Worm (Caenorhabditis elegans) whole organism, midembryonic: ENCODE data around the gene hgap-2.

ENCODE experiments used
- T22C8.4 ChIP-seq: fragments of 200-800 bp; sonication (Bioruptor generic); IDR thresholded peaks from 2 replicates; pipeline ENCODE4 v1.3.6; 2022; ENCODE audit warnings: missing genetic modification characterization, missing compliant biosample characterization
- cog-1 ChIP-seq: sonication (generic microtip); optimal IDR thresholded peaks from 2 replicates; lab custom pipeline; 2016; ENCODE audit warnings: missing genetic modification characterization, missing compliant biosample characterization
- flt-1 ChIP-seq: fragments of 200-800 bp; sonication (Bioruptor generic); IDR thresholded peaks from 2 replicates; pipeline ENCODE4 v1.3.6; 2022; ENCODE audit warnings: missing genetic modification characterization, missing compliant biosample characterization
- klf-2 ChIP-seq: fragments of 200-800 bp; sonication (Bioruptor generic); conservative IDR thresholded peaks from 2 replicates; pipeline ENCODE4 v1.3.6; 2022; ENCODE audit warnings: missing genetic modification reagents, missing genetic modification characterization, missing compliant biosample characterization
- med-1 ChIP-seq: sonication (generic microtip); optimal IDR thresholded peaks from 2 replicates; lab custom pipeline; 2017; ENCODE audit warnings: missing genetic modification characterization, mild to moderate bottlenecking, missing compliant biosample characterization, antibody characterized with exemption, missing genetic modification reagents; ENCODE audit not compliant: insufficient read depth
- ref-1 ChIP-seq: fragments of 200-800 bp; sonication (Bioruptor generic); conservative IDR thresholded peaks from 2 replicates; pipeline ENCODE4 v1.3.6; 2022; ENCODE audit warnings: missing genetic modification reagents, missing genetic modification characterization, missing compliant biosample characterization
- tab-1 ChIP-seq: fragments of 200-800 bp; sonication (Bioruptor generic); IDR thresholded peaks from 2 replicates; pipeline ENCODE4 v1.3.6; 2022; ENCODE audit warnings: missing genetic modification characterization, missing compliant biosample characterization
- ztf-23 ChIP-seq: fragments of 200-800 bp; sonication (Bioruptor generic); IDR thresholded peaks from 2 replicates; pipeline ENCODE4 v1.3.6; 2022; ENCODE audit warnings: missing genetic modification reagents, missing genetic modification characterization, missing compliant biosample characterization
- ztf-29 ChIP-seq: fragments of 200-800 bp; sonication (Bioruptor generic); IDR thresholded peaks from 2 replicates; pipeline ENCODE4 v1.3.6; 2022; ENCODE audit warnings: missing genetic modification reagents, missing genetic modification characterization, missing compliant biosample characterization

The hgap-2 gene

DNA sequence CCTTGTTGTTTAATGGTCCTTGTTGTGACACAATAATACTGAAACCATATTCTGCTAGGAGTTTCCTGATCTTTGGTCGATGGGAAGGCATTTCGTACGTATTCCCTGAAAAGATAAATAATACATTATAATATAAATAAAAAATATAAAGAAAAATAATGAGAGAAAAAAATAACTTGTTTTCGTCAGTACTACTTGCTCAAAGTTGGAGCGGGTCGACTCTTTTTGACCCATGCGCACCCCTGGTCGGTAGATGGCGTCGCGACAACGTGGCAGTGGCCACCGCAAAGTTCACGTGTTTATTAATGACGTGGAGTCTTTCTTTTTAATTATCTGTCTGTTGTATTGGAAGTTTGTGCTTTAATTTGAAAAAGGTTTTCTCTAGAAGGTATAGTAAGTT, 11.1 kb upstream of the hgap-2 start, which contains the start of gene C34C6.10:
C34C6.10 (minus strand) TSS at position 101 of the 400 bp plus-strand sequence.
- no peak for TF ChIP-seq tab-1
- no peak for TF ChIP-seq cog-1 (tag; lab: Kevin White, UChicago)
- no peak for TF ChIP-seq med-1 (GFP tag; lab: Kevin White, UChicago)
- TF ChIP-seq flt-1 (GFP tag; lab: Robert Waterston, UW) = no peak
- no peak for TF ChIP-seq klf-2 (GFP tag; lab: Robert Waterston, UW)
- no peak for TF ChIP-seq ztf-23
- TF ChIP-seq T22C8.4 (GFP tag; lab: Robert Waterston, UW) = no peak
- TF ChIP-seq ztf-29 (GFP tag; lab: Robert Waterston, UW) = no peak
- no peak for TF ChIP-seq ref-1

DNA sequence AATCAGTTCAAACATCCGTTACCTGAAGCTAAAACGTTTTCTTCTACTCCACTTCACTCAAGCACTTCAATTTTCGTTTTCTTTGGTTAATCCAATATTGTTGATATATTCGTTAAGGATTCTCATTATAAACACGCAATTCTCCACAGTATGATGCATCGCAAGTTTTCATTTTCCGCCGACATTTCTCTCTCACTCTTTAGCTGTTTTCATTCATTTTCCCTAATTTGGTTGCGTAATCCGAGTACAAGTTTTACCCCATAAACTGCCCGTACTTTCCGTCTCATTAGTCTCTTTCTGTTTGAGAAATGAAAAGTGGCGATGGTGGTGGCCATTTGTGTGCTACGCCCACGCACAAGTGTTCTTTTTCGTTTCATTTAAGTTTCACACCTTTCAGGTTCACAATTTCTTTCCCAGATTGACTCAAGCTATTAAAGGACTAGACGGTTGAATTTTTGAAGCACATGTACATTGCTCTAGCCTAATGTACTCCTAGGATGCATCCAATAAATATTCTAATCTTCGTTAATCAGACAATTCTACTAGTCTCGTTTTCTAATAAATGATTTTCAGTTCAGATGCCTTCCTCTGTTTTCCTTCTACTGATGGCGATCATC, 6.7 kb upstream of the hgap-2 start, which contains the start of gene C34C6.3:
C34C6.3 (plus strand) TSS at position 567 of the 617 bp plus-strand sequence.
- TF ChIP-seq med-1 (GFP tag; lab: Kevin White, UChicago) = no peak
- no peak for TF ChIP-seq ref-1
- TF ChIP-seq cog-1 (tag; lab: Kevin White, UChicago) = no peak
- TF ChIP-seq ztf-29 (GFP tag; lab: Robert Waterston, UW) = no peak
- no peak for TF ChIP-seq klf-2 (GFP tag; lab: Robert Waterston, UW)
- no peak for TF ChIP-seq ztf-23
- TF ChIP-seq T22C8.4 (GFP tag; lab: Robert Waterston, UW) = no peak
- no peak for TF ChIP-seq flt-1 (GFP tag; lab: Robert Waterston, UW)
- no peak for TF ChIP-seq tab-1

DNA sequence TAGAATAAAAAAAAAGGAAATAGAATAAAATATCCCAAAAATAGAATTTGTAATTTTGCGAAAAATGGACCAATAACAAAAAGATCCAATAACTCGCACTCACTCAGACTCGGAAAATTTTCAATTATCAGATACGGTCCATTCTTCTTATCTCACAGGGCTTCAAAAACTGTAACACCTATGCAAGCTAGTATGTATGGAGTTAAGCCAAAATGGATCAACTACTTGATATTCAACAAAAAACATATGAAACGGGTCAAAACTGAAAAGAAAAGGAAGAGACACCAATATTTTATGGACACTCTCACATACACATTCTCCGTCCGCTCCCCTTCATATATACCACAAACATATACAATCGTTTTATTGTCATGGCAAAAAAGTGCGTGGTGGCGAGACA, 899 bp upstream of the hgap-2 start, which contains the start of gene C34C6.9:
C34C6.9 (plus strand) TSS at position 301 of the 400 bp plus-strand sequence.
- no peak for TF ChIP-seq T22C8.4 (GFP tag; lab: Robert Waterston, UW)
- no peak for TF ChIP-seq ref-1
- no peak for TF ChIP-seq ztf-29 (GFP tag; lab: Robert Waterston, UW)

DNA sequence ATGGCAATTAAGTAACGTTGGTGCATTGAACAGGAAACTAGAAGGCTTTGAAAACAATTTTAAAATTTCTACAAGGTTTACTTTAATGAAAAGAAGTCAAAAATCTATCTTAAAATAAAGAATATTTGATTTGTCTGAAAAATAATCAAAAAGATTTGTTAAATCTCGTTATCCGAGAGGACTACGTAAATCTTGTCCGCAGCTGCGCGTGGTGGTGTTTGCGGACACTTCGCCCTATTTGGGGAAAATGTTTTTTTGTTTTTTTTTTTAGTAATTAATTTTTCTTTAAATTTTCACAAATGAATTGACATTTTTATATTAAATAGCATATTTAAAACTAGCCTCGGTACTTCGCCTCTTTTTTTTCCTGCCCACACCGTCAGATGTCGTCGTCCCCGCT, 791 bp downstream of the hgap-2 start:
- TF ChIP-seq ztf-23 (no peak), ref-1 (no peak), T22C8.4 (GFP tag; lab: Robert Waterston, UW) (no peak), ztf-29 (GFP tag; lab: Robert Waterston, UW) (no peak), cog-1 (tag; lab: Kevin White, UChicago) (no peak), flt-1 (GFP tag; lab: Robert Waterston, UW) (no peak), klf-2 (GFP tag; lab: Robert Waterston, UW) (no peak), med-1 (GFP tag; lab: Kevin White, UChicago) (no peak), tab-1 (no peak)

DNA sequence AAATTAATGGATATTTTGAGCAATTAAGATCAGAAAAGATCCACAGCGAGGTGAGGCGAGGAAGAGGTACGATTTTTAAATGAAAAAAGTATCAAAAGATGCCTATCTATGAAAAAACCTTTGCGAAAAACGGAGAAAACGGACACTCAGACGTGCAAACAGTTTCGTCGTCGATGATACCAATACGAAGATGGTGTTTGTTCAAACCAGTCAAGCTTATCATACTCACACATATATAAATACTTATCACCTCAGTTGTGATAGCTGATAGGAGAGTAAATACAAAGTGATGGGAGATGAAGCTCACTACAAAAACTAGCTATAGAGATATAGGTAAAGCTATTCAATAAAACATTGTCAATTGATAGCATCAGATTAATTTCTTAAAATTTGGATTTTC, 4.9 kb downstream of the hgap-2 start:
- no peak for TF ChIP-seq ztf-29 (GFP tag; lab: Robert Waterston, UW)
- TF ChIP-seq med-1 (GFP tag; lab: Kevin White, UChicago) = no peak
- no peak for TF ChIP-seq klf-2 (GFP tag; lab: Robert Waterston, UW)
- TF ChIP-seq ref-1 = no peak
- TF ChIP-seq T22C8.4 (GFP tag; lab: Robert Waterston, UW) = no peak
- no peak for TF ChIP-seq ztf-23
- TF ChIP-seq cog-1 (tag; lab: Kevin White, UChicago) = no peak
- no peak for TF ChIP-seq flt-1 (GFP tag; lab: Robert Waterston, UW)
- no peak for TF ChIP-seq tab-1

DNA sequence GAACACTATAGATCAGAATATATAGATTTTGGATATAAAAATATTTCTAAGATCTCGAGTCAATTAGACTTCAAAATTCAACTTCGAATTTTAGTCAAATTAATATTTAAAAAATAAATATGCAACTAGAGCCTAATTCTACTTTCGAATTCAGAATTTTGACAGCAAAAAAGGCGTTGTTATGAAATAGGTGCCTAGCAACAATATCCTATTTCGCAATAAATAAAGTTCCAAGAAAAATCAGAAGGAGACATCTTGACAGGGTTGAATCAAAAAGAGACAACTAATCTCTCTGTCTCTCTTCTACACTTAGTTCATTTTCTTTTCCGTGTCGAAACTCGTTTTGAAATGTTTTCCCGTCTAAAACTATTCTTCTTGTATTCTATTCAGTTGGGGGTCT, 9.4 kb downstream of the hgap-2 start:
- TF ChIP-seq ztf-23 (no peak), flt-1 (GFP tag; lab: Robert Waterston, UW) (no peak), ref-1 (no peak), ztf-29 (GFP tag; lab: Robert Waterston, UW) (no peak), med-1 (GFP tag; lab: Kevin White, UChicago) (no peak), cog-1 (tag; lab: Kevin White, UChicago) (no peak), T22C8.4 (GFP tag; lab: Robert Waterston, UW) (no peak), tab-1 (no peak)

DNA sequence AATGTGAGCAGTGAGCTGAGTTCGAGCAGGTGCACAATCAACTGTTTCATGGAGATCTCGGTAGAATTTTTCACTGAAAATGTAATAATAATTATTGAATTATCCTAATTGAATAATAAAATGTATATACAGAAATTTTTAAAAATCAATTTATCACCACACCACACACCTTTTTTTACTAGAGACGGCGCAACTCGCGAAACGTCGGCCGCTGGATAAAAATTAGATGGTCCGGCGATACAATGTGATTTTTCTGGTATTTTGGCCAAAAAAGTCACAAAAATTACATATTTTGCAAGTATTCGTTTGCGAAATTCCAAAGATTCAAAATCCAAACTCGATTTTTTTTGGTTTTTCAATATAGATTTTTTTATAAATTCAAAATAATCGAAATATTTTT, 13.9 kb downstream of the hgap-2 start:
- no peak for TF ChIP-seq ztf-29 (GFP tag; lab: Robert Waterston, UW)

DNA sequence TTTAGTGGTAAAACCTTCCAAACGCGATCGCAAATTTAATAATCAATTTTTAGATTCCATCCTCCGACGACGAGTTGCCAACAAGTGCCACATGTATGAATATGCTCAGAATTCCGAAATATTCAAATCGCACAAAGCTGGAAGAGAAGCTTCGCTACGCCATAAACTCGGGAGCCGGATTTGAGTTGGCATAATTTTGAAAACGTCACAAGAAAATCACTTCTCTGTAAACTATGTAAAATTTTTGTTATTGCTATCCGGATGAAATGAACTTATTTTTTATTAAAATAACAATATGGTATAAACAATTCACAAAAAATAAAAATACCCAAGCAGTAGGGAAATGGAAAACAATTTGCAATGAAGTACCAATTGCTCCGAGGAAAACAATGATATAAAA, 15.9 kb downstream of the hgap-2 start:
- no peak for TF ChIP-seq med-1 (GFP tag; lab: Kevin White, UChicago)
- TF ChIP-seq ztf-29 (GFP tag; lab: Robert Waterston, UW) = no peak
- TF ChIP-seq T22C8.4 (GFP tag; lab: Robert Waterston, UW) = no peak
- no peak for TF ChIP-seq ztf-23

DNA sequence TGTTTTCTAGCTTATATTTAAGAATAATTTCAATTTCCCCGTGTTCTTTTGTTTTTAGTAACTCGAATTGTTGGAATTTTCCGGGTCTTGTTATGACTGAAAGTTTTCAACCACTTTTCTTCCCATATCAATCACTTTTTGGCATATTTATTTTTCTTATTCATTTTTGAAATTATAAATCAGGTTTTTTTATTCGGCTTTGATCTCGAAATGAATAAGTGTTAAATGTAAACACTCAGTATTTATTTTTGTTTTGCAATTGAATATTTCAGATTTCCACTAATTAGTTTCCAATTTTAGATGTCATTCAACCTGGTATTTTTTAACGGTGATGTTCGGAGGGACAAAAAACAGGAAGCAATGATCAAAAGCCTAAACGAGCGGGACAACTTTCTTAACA, 20.2 kb downstream of the hgap-2 start, which contains the start of gene etc-1:
etc-1 (plus strand) TSS at position 301 of the 400 bp plus-strand sequence.
- TF ChIP-seq ztf-29 (GFP tag; lab: Robert Waterston, UW) (no peak), T22C8.4 (GFP tag; lab: Robert Waterston, UW) (no peak), med-1 (GFP tag; lab: Kevin White, UChicago) (no peak), ztf-23 (no peak), tab-1 (no peak), klf-2 (GFP tag; lab: Robert Waterston, UW) (no peak), flt-1 (GFP tag; lab: Robert Waterston, UW) (no peak), cog-1 (tag; lab: Kevin White, UChicago) (no peak), ref-1 (no peak)

DNA sequence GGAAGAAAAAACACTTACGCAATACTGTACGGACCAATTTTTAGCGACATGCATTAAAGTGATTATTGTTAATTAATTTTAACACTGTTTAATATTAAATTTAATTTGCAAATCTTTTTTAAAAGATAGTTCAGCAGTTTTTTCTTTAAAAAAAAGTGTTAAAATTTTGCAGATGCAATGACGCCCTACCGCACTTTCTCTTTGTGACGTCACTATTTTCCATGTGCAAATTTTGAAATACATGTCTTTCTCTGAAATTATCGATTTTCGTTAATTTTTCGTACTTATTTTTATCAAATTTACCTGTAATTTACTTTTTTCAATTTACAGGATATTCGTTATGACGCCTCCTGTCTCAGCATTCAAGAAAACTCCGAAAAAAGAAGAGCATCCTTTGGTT, 23.2 kb downstream of the hgap-2 start, which contains the start of the genes piga-1 and eif-2Bepsilon:
piga-1 (minus strand) TSS at position 174 of the 400 bp plus-strand sequence.
eif-2Bepsilon (plus strand) TSS at position 331 of the 400 bp plus-strand sequence.
- TF ChIP-seq ztf-29 (GFP tag; lab: Robert Waterston, UW) (no peak), flt-1 (GFP tag; lab: Robert Waterston, UW) (no peak), ztf-23 (no peak), med-1 (GFP tag; lab: Kevin White, UChicago) (no peak), ref-1 (no peak), tab-1 (no peak), klf-2 (GFP tag; lab: Robert Waterston, UW) (no peak)
